Worm (Caenorhabditis elegans) whole organism, midembryonic: ENCODE results near the gene clec-137.

ENCODE experiments used
- flt-1 ChIP-seq: fragments of 200-800 bp; sonication (Bioruptor generic); IDR thresholded peaks from 2 replicates; pipeline ENCODE4 v1.3.6; 2022; ENCODE audit warnings: missing genetic modification characterization, missing compliant biosample characterization
- med-1 ChIP-seq: sonication (generic microtip); optimal IDR thresholded peaks from 2 replicates; lab custom pipeline; 2017; ENCODE audit warnings: missing genetic modification characterization, mild to moderate bottlenecking, missing compliant biosample characterization, antibody characterized with exemption, missing genetic modification reagents; ENCODE audit not compliant: insufficient read depth
- ref-1 ChIP-seq: fragments of 200-800 bp; sonication (Bioruptor generic); conservative IDR thresholded peaks from 2 replicates; pipeline ENCODE4 v1.3.6; 2022; ENCODE audit warnings: missing genetic modification reagents, missing genetic modification characterization, missing compliant biosample characterization
- tab-1 ChIP-seq: fragments of 200-800 bp; sonication (Bioruptor generic); IDR thresholded peaks from 2 replicates; pipeline ENCODE4 v1.3.6; 2022; ENCODE audit warnings: missing genetic modification characterization, missing compliant biosample characterization
- ztf-23 ChIP-seq: fragments of 200-800 bp; sonication (Bioruptor generic); IDR thresholded peaks from 2 replicates; pipeline ENCODE4 v1.3.6; 2022; ENCODE audit warnings: missing genetic modification reagents, missing genetic modification characterization, missing compliant biosample characterization
- ztf-29 ChIP-seq: fragments of 200-800 bp; sonication (Bioruptor generic); IDR thresholded peaks from 2 replicates; pipeline ENCODE4 v1.3.6; 2022; ENCODE audit warnings: missing genetic modification reagents, missing genetic modification characterization, missing compliant biosample characterization

ce11 chrII:4640748-4641147 is 22.9 kb upstream of the clec-137 start:
- TF ChIP-seq ref-1, result no peak
- TF ChIP-seq tab-1 (GFP tag; lab: Robert Waterston, UW), result no peak
- TF ChIP-seq ztf-29 (GFP tag; lab: Robert Waterston, UW), result no peak
- TF ChIP-seq ztf-23, result no peak
- no peak for TF ChIP-seq med-1
- TF ChIP-seq flt-1 (GFP tag; lab: Robert Waterston, UW), result no peak
